Worm (Caenorhabditis elegans) whole organism, mixed stage, embryonic: ENCODE data around the gene Y75B8A.10.

Experiments
- ces-1 ChIP-seq: fragments of 150-350 bp; optimal IDR thresholded peaks from 2 replicates; lab custom pipeline; 2014; ENCODE audit warnings: missing biosample characterization, missing genetic modification reagents, missing genetic modification characterization
- elt-1 ChIP-seq: sonication (generic microtip); optimal IDR thresholded peaks from 2 replicates; lab custom pipeline; 2017; ENCODE audit warnings: missing genetic modification characterization, mild to moderate bottlenecking, missing compliant biosample characterization, antibody characterized with exemption, moderate library complexity, borderline replicate concordance; ENCODE audit not compliant: insufficient read depth
- lsy-2 ChIP-seq: fragments of 150-350 bp; optimal IDR thresholded peaks from 2 replicates; lab custom pipeline; 2014; ENCODE audit warnings: missing biosample characterization, missing genetic modification characterization
- nhr-237 ChIP-seq: fragments of 150-350 bp; optimal IDR thresholded peaks from 2 replicates; lab custom pipeline; 2014; ENCODE audit warnings: missing biosample characterization, missing genetic modification characterization
- nhr-28 ChIP-seq: fragments of 150-350 bp; optimal IDR thresholded peaks from 2 replicates; lab custom pipeline; 2014; ENCODE audit warnings: missing biosample characterization, missing genetic modification characterization
- pha-4 ChIP-seq: fragments of 150-350 bp; optimal IDR thresholded peaks from 2 replicates; lab custom pipeline; 2018; ENCODE audit warnings: missing biosample characterization, missing genetic modification reagents, missing genetic modification characterization
- snpc-4 ChIP-seq: fragments of 150-350 bp; optimal IDR thresholded peaks from 2 replicates; lab custom pipeline; 2014; ENCODE audit warnings: missing biosample characterization, missing genetic modification characterization
- sptf-1 ChIP-seq: sonication (generic microtip); optimal IDR thresholded peaks from 2 replicates; lab custom pipeline; 2017; ENCODE audit warnings: mild to moderate bottlenecking, missing genetic modification characterization, moderate library complexity, missing compliant biosample characterization

ce11 chrIII:12160458-12160857 lies 22.4 kb downstream of the Y75B8A.10 start, which contains the start of gene Y75B8A.8:
- TF ChIP-seq pha-4 (tag; lab: Kevin White, UChicago) (no peak), nhr-237 (tag; lab: Kevin White, UChicago) (no peak), elt-1 (no peak), lsy-2 (tag; lab: Kevin White, UChicago) (no peak), ces-1 (no peak), nhr-28 (tag; lab: Kevin White, UChicago) (no peak), sptf-1 (no peak), snpc-4 (tag; lab: Kevin White, UChicago) (no peak)
